Fruit fly (Drosophila melanogaster): ENCODE results near the gene CG15478.

- no peak for TF ChIP-seq ttk (optimal IDR thresholded peaks at IDR 0.05)
- no peak for TF ChIP-seq Myc (optimal IDR thresholded peaks at IDR 0.05)
- TF ChIP-seq h (optimal IDR thresholded peaks at IDR 0.05), result no peak
- no peak for TF ChIP-seq psq (optimal IDR thresholded peaks at IDR 0.05)
- TF ChIP-seq Sin3A (optimal IDR thresholded peaks at IDR 0.05), result no peak
These were observed 7.1 kb downstream of the CG15478 start for dm6 chrX:7710439-7711154.

Data from Kc167 (cell line).